In genomic region chrII:9937611-9938010, ce11 we compare ENCODE assay signal across 4 worm cellular contexts.
A peak's percentile ranks its signal among the peaks of the same experiment; 100 is the strongest.
TF ChIP-seq lines count a peak whose summit lies in the region.

No protein-coding gene starts in this region.

TF ChIP-seq in whole organism, L1 larva, 84 proteins besides CTCF, POLR2A, EP300 and RAD21 (continued from another document and continues in another):
- TF ChIP-seq pax-3 (tag; optimal IDR thresholded peaks at IDR 0.05; lab: Kevin White, UChicago) (no peak), nhr-47 (tag; optimal IDR thresholded peaks at IDR 0.05; lab: Kevin White, UChicago) (peak; percentile 75), nhr-85 (tag; lab: Kevin White, UChicago) (peak; percentile 93), ama-1 (optimal IDR thresholded peaks at IDR 0.05; lab: Kevin White, UChicago) (peak; percentile 41), pqm-1 (tag; optimal IDR thresholded peaks at IDR 0.05; lab: Kevin White, UChicago) (no peak), nhr-28 (tag; optimal IDR thresholded peaks at IDR 0.05; lab: Kevin White, UChicago) (no peak), ets-5 (GFP tag; IDR thresholded peaks at IDR 0.05; lab: Robert Waterston, UW) (no peak), lir-3 (tag; optimal IDR thresholded peaks at IDR 0.05; lab: Kevin White, UChicago; ENCODE audit: poor library complexity) (peak; percentile 66), nhr-11 (tag; optimal IDR thresholded peaks at IDR 0.05; lab: Kevin White, UChicago) (peak; percentile 88), unc-62 (GFP tag; optimal IDR thresholded peaks at IDR 0.05; lab: Kevin White, UChicago) (no peak), unc-86 (tag; optimal IDR thresholded peaks at IDR 0.05; lab: Kevin White, UChicago) (no peak), egl-27 (tag; optimal IDR thresholded peaks at IDR 0.05; lab: Kevin White, UChicago) (peak; percentile 11 to 75), hlh-4 (tag; optimal IDR thresholded peaks at IDR 0.05; lab: Kevin White, UChicago) (no peak), alr-1 (tag; optimal IDR thresholded peaks at IDR 0.05; lab: Kevin White, UChicago; ENCODE audit: borderline replicate concordance) (no peak), aly-2 (tag; optimal IDR thresholded peaks at IDR 0.05; lab: Kevin White, UChicago) (no peak), hlh-17 (GFP tag; optimal IDR thresholded peaks at IDR 0.05; lab: Kevin White, UChicago; ENCODE audit: borderline replicate concordance) (no peak), nhr-77 (tag; optimal IDR thresholded peaks at IDR 0.05; lab: Kevin White, UChicago) (peak; percentile 78), egl-13 (tag; optimal IDR thresholded peaks at IDR 0.05; lab: Kevin White, UChicago) (no peak), efl-3 (GFP tag; optimal IDR thresholded peaks at IDR 0.05; lab: Kevin White, UChicago) (no peak), mep-1 (tag; optimal IDR thresholded peaks at IDR 0.05; lab: Kevin White, UChicago) (peak; percentile 87), ceh-63 (GFP tag; optimal IDR thresholded peaks at IDR 0.05; lab: Kevin White, UChicago) (no peak), tbx-2 (tag; optimal IDR thresholded peaks at IDR 0.05; lab: Kevin White, UChicago) (peak; percentile 80), isw-1 (GFP tag; IDR thresholded peaks at IDR 0.05; lab: Robert Waterston, UW) (0 out of 2 replicates have a peak, but pooled peaks have one; percentile 3), ceh-82 (tag; optimal IDR thresholded peaks at IDR 0.05; lab: Kevin White, UChicago) (peak; percentile 14 to 59 (median 26)), F16B12.6 (tag; optimal IDR thresholded peaks at IDR 0.05; lab: Kevin White, UChicago) (no peak), swsn-7 (tag; optimal IDR thresholded peaks at IDR 0.05; lab: Kevin White, UChicago) (peak; percentile 59), dsc-1 (tag; optimal IDR thresholded peaks at IDR 0.05; lab: Kevin White, UChicago) (peak; percentile 43), nhr-71 (tag; optimal IDR thresholded peaks at IDR 0.05; lab: Kevin White, UChicago) (peak; percentile 97), nhr-20 (tag; optimal IDR thresholded peaks at IDR 0.05; lab: Kevin White, UChicago) (peak; percentile 94), Y116A8C.19 (tag; optimal IDR thresholded peaks at IDR 0.05; lab: Kevin White, UChicago; ENCODE audit: borderline replicate concordance) (no peak), C34B4.2 (tag; optimal IDR thresholded peaks at IDR 0.05; lab: Kevin White, UChicago) (no peak), ceh-90 (tag; optimal IDR thresholded peaks at IDR 0.05; lab: Kevin White, UChicago) (no peak), unc-130 (tag; optimal IDR thresholded peaks at IDR 0.05; lab: Kevin White, UChicago) (peak; percentile 60)

TF ChIP-seq in whole organism, L3 larva, 47 proteins besides CTCF, POLR2A, EP300 and RAD21 (continued from another document):
- peak; percentile 65 for TF ChIP-seq mdl-1 (tag; optimal IDR thresholded peaks at IDR 0.05; lab: Kevin White, UChicago)
TF ChIP-seq in whole organism, L3 larva: peak in this region for 21.

TF ChIP-seq in whole organism, L4 larva, 104 proteins besides CTCF, POLR2A, EP300 and RAD21 (continued from another document and continues in another):
- TF ChIP-seq saeg-2 (GFP tag; IDR thresholded peaks at IDR 0.05; lab: Robert Waterston, UW) (no peak), nhr-42 (GFP tag; IDR thresholded peaks at IDR 0.05; lab: Robert Waterston, UW) (no peak), hif-1 (tag; optimal IDR thresholded peaks at IDR 0.05; lab: Kevin White, UChicago) (peak in 1 of 2 experiments; percentile 53), vab-7 (GFP tag; IDR thresholded peaks at IDR 0.05; lab: Robert Waterston, UW) (no peak), R02D3.7 (tag; optimal IDR thresholded peaks at IDR 0.05; lab: Kevin White, UChicago) (no peak), mdt-29 (GFP tag; IDR thresholded peaks at IDR 0.05; lab: Robert Waterston, UW) (no peak), ama-1 (optimal IDR thresholded peaks at IDR 0.05; lab: Kevin White, UChicago) (peak; percentile 90), nhr-237 (tag; optimal IDR thresholded peaks at IDR 0.05; lab: Kevin White, UChicago) (no peak), ceh-44 (GFP tag; IDR thresholded peaks at IDR 0.05; lab: Robert Waterston, UW) (no peak), zag-1 (tag; optimal IDR thresholded peaks at IDR 0.05; lab: Kevin White, UChicago) (no peak), nhr-48 (tag; optimal IDR thresholded peaks at IDR 0.05; lab: Kevin White, UChicago) (peak; percentile 91), dmd-9 (GFP tag; IDR thresholded peaks at IDR 0.05; lab: Robert Waterston, UW) (no peak), F37D6.2 (tag; optimal IDR thresholded peaks at IDR 0.05; lab: Kevin White, UChicago) (no peak), duxl-1 (tag; optimal IDR thresholded peaks at IDR 0.05; lab: Kevin White, UChicago; ENCODE audit: poor library complexity) (no peak), nhr-111 (GFP tag; optimal IDR thresholded peaks at IDR 0.05; lab: Kevin White, UChicago) (no peak), ceh-28 (tag; optimal IDR thresholded peaks at IDR 0.05; lab: Kevin White, UChicago) (no peak), fkh-10 (GFP tag; optimal IDR thresholded peaks at IDR 0.05; lab: Kevin White, UChicago) (no peak), lin-38 (GFP tag; IDR thresholded peaks at IDR 0.05; lab: Robert Waterston, UW) (0 out of 2 replicates have a peak, but pooled peaks have one; percentile 28), Y105C5A.15 (GFP tag; IDR thresholded peaks at IDR 0.05; lab: Robert Waterston, UW) (no peak), lin-13 (GFP tag; optimal IDR thresholded peaks at IDR 0.05; lab: Kevin White, UChicago) (peak; percentile 75), fos-1 (tag; optimal IDR thresholded peaks at IDR 0.05; lab: Kevin White, UChicago) (no peak), daf-12 (tag; optimal IDR thresholded peaks at IDR 0.05; lab: Kevin White, UChicago) (no peak), T26A8.4 (GFP tag; IDR thresholded peaks at IDR 0.05; lab: Robert Waterston, UW) (peak; percentile 30; the same call in 1 of the 2 replicates), dmd-6 (GFP tag; IDR thresholded peaks at IDR 0.05; lab: Robert Waterston, UW) (peak; percentile 93), T20F7.1 (GFP tag; optimal IDR thresholded peaks at IDR 0.05; lab: Kevin White, UChicago) (peak; percentile 76), lin-39 (tag; optimal IDR thresholded peaks at IDR 0.05; lab: Kevin White, UChicago) (no peak), dve-1 (tag; optimal IDR thresholded peaks at IDR 0.05; lab: Kevin White, UChicago; ENCODE audit: insufficient read depth) (peak; percentile 92), nhr-6 (tag; optimal IDR thresholded peaks at IDR 0.05; lab: Kevin White, UChicago) (peak; percentile 12), pha-4 (GFP tag; IDR thresholded peaks at IDR 0.05; lab: Robert Waterston, UW) (no peak), pha-4 (tag; optimal IDR thresholded peaks at IDR 0.05; lab: Kevin White, UChicago) (peak; percentile 33), mes-2 (tag; optimal IDR thresholded peaks at IDR 0.05; lab: Kevin White, UChicago; ENCODE audit: poor library complexity, severe bottlenecking) (peak; percentile 48), unc-130 (GFP tag; optimal IDR thresholded peaks at IDR 0.05; lab: Kevin White, UChicago) (peak; percentile 13), D1046.2 (GFP tag; IDR thresholded peaks at IDR 0.05; lab: Robert Waterston, UW) (no peak), ZK546.5 (tag; optimal IDR thresholded peaks at IDR 0.05; lab: Kevin White, UChicago) (no peak), ceh-82 (tag; optimal IDR thresholded peaks at IDR 0.05; lab: Kevin White, UChicago) (no peak), unc-62 (GFP tag; optimal IDR thresholded peaks at IDR 0.05 in 1 of 2; lab: Kevin White, UChicago) (peak in 1 of 2 experiments; percentile 64), unc-62 (tag; optimal IDR thresholded peaks at IDR 0.05; lab: Kevin White, UChicago) (no peak), ceh-32 (tag; optimal IDR thresholded peaks at IDR 0.05; lab: Kevin White, UChicago; ENCODE audit: poor library complexity) (no peak), lsy-2 (tag; optimal IDR thresholded peaks at IDR 0.05; lab: Kevin White, UChicago) (peak; percentile 7 to 88), egl-43 (GFP tag; IDR thresholded peaks at IDR 0.05; lab: Robert Waterston, UW) (no peak), php-3 (GFP tag; IDR thresholded peaks at IDR 0.05; lab: Robert Waterston, UW) (peak; percentile 46; the same call in 1 of the 2 replicates), nhr-77 (tag; optimal IDR thresholded peaks at IDR 0.05; lab: Kevin White, UChicago) (peak; percentile 65), mep-1 (tag; optimal IDR thresholded peaks at IDR 0.05; lab: Kevin White, UChicago) (peak; percentile 90), Y5F2A.4 (GFP tag; optimal IDR thresholded peaks at IDR 0.05; lab: Kevin White, UChicago) (no peak), attf-4 (tag; optimal IDR thresholded peaks at IDR 0.05; lab: Kevin White, UChicago) (no peak), ceh-62 (tag; optimal IDR thresholded peaks at IDR 0.05; lab: Kevin White, UChicago) (no peak), set-16 (GFP tag; IDR thresholded peaks at IDR 0.05; lab: Robert Waterston, UW) (no peak), F49E8.2 (tag; optimal IDR thresholded peaks at IDR 0.05; lab: Kevin White, UChicago; ENCODE audit: borderline replicate concordance) (no peak), F44E2.7 (GFP tag; IDR thresholded peaks at IDR 0.05; lab: Robert Waterston, UW) (no peak), lin-29 (GFP tag; IDR thresholded peaks at IDR 0.05; lab: Robert Waterston, UW) (0 out of 2 replicates have a peak, but pooled peaks have one; percentile 14), jun-1 (tag; optimal IDR thresholded peaks at IDR 0.05; lab: Kevin White, UChicago) (no peak)

TF ChIP-seq in whole organism, young adult, 124 proteins besides CTCF, POLR2A, EP300 and RAD21 (continued from another document):
- TF ChIP-seq bed-1 (GFP tag; IDR thresholded peaks at IDR 0.05; lab: Robert Waterston, UW) (no peak), dpl-1 (GFP tag; optimal IDR thresholded peaks at IDR 0.05; lab: Kevin White, UChicago) (no peak), pbrm-1 (GFP tag; IDR thresholded peaks at IDR 0.05; lab: Robert Waterston, UW) (no peak), ztf-22 (GFP tag; optimal IDR thresholded peaks at IDR 0.05; lab: Kevin White, UChicago) (no peak), lsy-27 (tag; optimal IDR thresholded peaks at IDR 0.05; lab: Kevin White, UChicago; ENCODE audit: borderline replicate concordance, insufficient read depth) (no peak), F55B11.4 (tag; optimal IDR thresholded peaks at IDR 0.05; lab: Kevin White, UChicago; ENCODE audit: borderline replicate concordance, insufficient read depth) (no peak), somi-1 (GFP tag; optimal IDR thresholded peaks at IDR 0.05; lab: Kevin White, UChicago) (peak; percentile 78), nhr-90 (tag; optimal IDR thresholded peaks at IDR 0.05; lab: Kevin White, UChicago) (peak; percentile 28), rcor-1 (GFP tag; IDR thresholded peaks at IDR 0.05; lab: Robert Waterston, UW) (no peak), nfya-1 (tag; optimal IDR thresholded peaks at IDR 0.05; lab: Kevin White, UChicago; ENCODE audit: borderline replicate concordance, insufficient read depth) (no peak), ekl-4 (GFP tag; IDR thresholded peaks at IDR 0.05; lab: Robert Waterston, UW) (0 out of 2 replicates have a peak, but pooled peaks have one; percentile 19), ztf-6 (GFP tag; IDR thresholded peaks at IDR 0.05; lab: Robert Waterston, UW) (no peak), fkh-3 (tag; optimal IDR thresholded peaks at IDR 0.05; lab: Kevin White, UChicago) (no peak), sdz-38 (tag; optimal IDR thresholded peaks at IDR 0.05; lab: Kevin White, UChicago) (no peak), nhr-27 (tag; optimal IDR thresholded peaks at IDR 0.05; lab: Kevin White, UChicago) (no peak), lir-1 (GFP tag; conservative IDR thresholded peaks at IDR 0.05; lab: Robert Waterston, UW) (0 out of 2 replicates have a peak, but pooled peaks have one; percentile 9), pha-4 (tag; optimal IDR thresholded peaks at IDR 0.05; lab: Kevin White, UChicago) (peak; percentile 40), Y67H2A.10 (GFP tag; conservative IDR thresholded peaks at IDR 0.05; lab: Robert Waterston, UW) (no peak), nhr-120 (GFP tag; IDR thresholded peaks at IDR 0.05; lab: Robert Waterston, UW) (no peak), ZK185.1 (tag; optimal IDR thresholded peaks at IDR 0.05; lab: Kevin White, UChicago; ENCODE audit: poor library complexity, severe bottlenecking) (peak; percentile 34), aptf-2 (GFP tag; conservative IDR thresholded peaks at IDR 0.05; lab: Robert Waterston, UW) (no peak), snpc-4 (GFP tag; optimal IDR thresholded peaks at IDR 0.05; lab: Kevin White, UChicago) (no peak), snpc-4 (tag; optimal IDR thresholded peaks at IDR 0.05; lab: Kevin White, UChicago) (peak in 2 of 4 experiments; percentile 19 to 38), dox-1 (GFP tag; IDR thresholded peaks at IDR 0.05; lab: Robert Waterston, UW) (no peak), efl-1 (GFP tag; optimal IDR thresholded peaks at IDR 0.05; lab: Kevin White, UChicago) (no peak), C17E4.6 (GFP tag; IDR thresholded peaks at IDR 0.05; lab: Robert Waterston, UW) (0 out of 2 replicates have a peak, but pooled peaks have one; percentile 9), B0336.3 (GFP tag; IDR thresholded peaks at IDR 0.05; lab: Robert Waterston, UW) (peak; percentile 49), madf-6 (GFP tag; IDR thresholded peaks at IDR 0.05; lab: Robert Waterston, UW) (0 out of 2 replicates have a peak, but pooled peaks have one; percentile 7), athp-1 (tag; optimal IDR thresholded peaks at IDR 0.05; lab: Kevin White, UChicago) (no peak), hsf-1 (GFP tag; IDR thresholded peaks at IDR 0.05; lab: Robert Waterston, UW) (no peak), ceh-58 (GFP tag; IDR thresholded peaks at IDR 0.05; lab: Robert Waterston, UW) (no peak), sea-2 (GFP tag; IDR thresholded peaks at IDR 0.05; lab: Robert Waterston, UW) (no peak), egl-44 (GFP tag; IDR thresholded peaks at IDR 0.05; lab: Robert Waterston, UW) (no peak), K12H6.12 (tag; optimal IDR thresholded peaks at IDR 0.05; lab: Kevin White, UChicago) (no peak), D2030.7 (GFP tag; IDR thresholded peaks at IDR 0.05; lab: Robert Waterston, UW) (no peak), gei-17 (GFP tag; optimal IDR thresholded peaks at IDR 0.05; lab: Kevin White, UChicago) (no peak), hmg-1.2 (GFP tag; IDR thresholded peaks at IDR 0.05; lab: Robert Waterston, UW) (peak; percentile 50; the same call in 1 of the 2 replicates), die-1 (tag; optimal IDR thresholded peaks at IDR 0.05; lab: Kevin White, UChicago) (peak; percentile 32), lin-40 (tag; optimal IDR thresholded peaks at IDR 0.05; lab: Kevin White, UChicago) (peak; percentile 73), F52B5.7 (tag; optimal IDR thresholded peaks at IDR 0.05; lab: Kevin White, UChicago) (no peak), B0261.1 (tag; optimal IDR thresholded peaks at IDR 0.05; lab: Kevin White, UChicago) (no peak), lsl-1 (GFP tag; optimal IDR thresholded peaks at IDR 0.05; lab: Kevin White, UChicago) (no peak), cebp-1 (GFP tag; IDR thresholded peaks at IDR 0.05; lab: Robert Waterston, UW) (no peak), cebp-1 (tag; optimal IDR thresholded peaks at IDR 0.05; lab: Kevin White, UChicago) (peak; percentile 55), mel-28 (tag; optimal IDR thresholded peaks at IDR 0.05; lab: Kevin White, UChicago; ENCODE audit: borderline replicate concordance) (no peak), repo-1 (tag; optimal IDR thresholded peaks at IDR 0.05; lab: Kevin White, UChicago) (no peak), let-526 (GFP tag; IDR thresholded peaks at IDR 0.05; lab: Robert Waterston, UW) (0 out of 2 replicates have a peak, but pooled peaks have one; percentile 59), lin-54 (GFP tag; optimal IDR thresholded peaks at IDR 0.05; lab: Kevin White, UChicago) (peak; percentile 40), cebp-2 (GFP tag; IDR thresholded peaks at IDR 0.05; lab: Robert Waterston, UW) (no peak), attf-6 (GFP tag; IDR thresholded peaks at IDR 0.05; lab: Robert Waterston, UW) (no peak), ama-1 (optimal IDR thresholded peaks at IDR 0.05; lab: Kevin White, UChicago) (peak; percentile 90), ama-1 (GFP tag; optimal IDR thresholded peaks at IDR 0.05; lab: Kevin White, UChicago) (no peak), lin-26 (GFP tag; IDR thresholded peaks at IDR 0.05; lab: Robert Waterston, UW) (peak; percentile 14; the same call in 1 of the 2 replicates), ztf-18 (tag; optimal IDR thresholded peaks at IDR 0.05; lab: Kevin White, UChicago) (peak; percentile 6), dpff-1 (tag; optimal IDR thresholded peaks at IDR 0.05; lab: Kevin White, UChicago) (no peak), madf-8 (GFP tag; conservative IDR thresholded peaks at IDR 0.05; lab: Robert Waterston, UW) (no peak)
TF ChIP-seq in whole organism, young adult: peak in this region for 32.
